Worm (Caenorhabditis elegans): Measurements from ENCODE around the gene col-183.

Gene col-183

DNA sequence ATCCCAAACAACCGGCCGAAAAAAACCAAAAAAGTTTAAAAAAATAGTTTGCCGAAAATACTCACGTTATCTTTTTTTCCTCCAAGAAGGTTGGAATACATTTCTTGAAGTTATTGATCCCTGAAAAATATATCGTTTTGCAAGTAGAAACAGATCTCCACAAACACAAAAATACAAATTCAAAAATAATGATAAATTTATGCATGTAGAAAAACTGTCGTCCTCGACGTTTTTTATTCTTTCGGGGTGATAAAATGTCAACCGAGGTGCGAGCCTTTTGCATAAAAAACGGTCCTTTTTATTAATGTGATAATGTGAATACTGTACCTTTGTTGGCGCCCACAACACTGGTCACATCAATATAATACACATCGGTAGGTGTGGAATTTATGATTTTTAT, 3.8 kb downstream of the col-183 start, which contains the start of gene F02D10.2:
Gene F02D10.2 (minus strand): TSS at position 101 of the 400 bp plus-strand sequence.
- no peak for TF ChIP-seq ceh-88 (GFP tag; IDR thresholded peaks at IDR 0.05)
- no peak for TF ChIP-seq tbx-2 (tag; optimal IDR thresholded peaks at IDR 0.05)
- no peak for TF ChIP-seq nhr-90 (tag; optimal IDR thresholded peaks at IDR 0.05; ENCODE audit: poor library complexity)
- no peak for TF ChIP-seq F16B12.6 (tag; optimal IDR thresholded peaks at IDR 0.05)
- no peak for TF ChIP-seq skn-1 (tag; optimal IDR thresholded peaks at IDR 0.05)

- TF ChIP-seq ces-1 (GFP tag; optimal IDR thresholded peaks at IDR 0.05) (no peak), hlh-17 (GFP tag; optimal IDR thresholded peaks at IDR 0.05; ENCODE audit: borderline replicate concordance) (no peak), skn-1 (tag; optimal IDR thresholded peaks at IDR 0.05) (no peak), efl-1 (optimal IDR thresholded peaks at IDR 0.05) (no peak), efl-1 (GFP tag; optimal IDR thresholded peaks at IDR 0.05 in 1 of 2) (no peak), nhr-71 (tag; optimal IDR thresholded peaks at IDR 0.05) (no peak), zag-1 (tag; optimal IDR thresholded peaks at IDR 0.05) (no peak), jun-1 (tag; optimal IDR thresholded peaks at IDR 0.05) (no peak), ceh-90 (tag; optimal IDR thresholded peaks at IDR 0.05) (no peak), dsc-1 (tag; optimal IDR thresholded peaks at IDR 0.05) (no peak), lin-15B (tag; optimal IDR thresholded peaks at IDR 0.05) (no peak), unc-86 (tag; optimal IDR thresholded peaks at IDR 0.05) (no peak), unc-30 (tag; optimal IDR thresholded peaks at IDR 0.05) (no peak), mab-9 (GFP tag; IDR thresholded peaks at IDR 0.05) (no peak), aly-2 (tag; optimal IDR thresholded peaks at IDR 0.05) (no peak), egl-13 (tag; optimal IDR thresholded peaks at IDR 0.05) (no peak), lin-39 (tag; optimal IDR thresholded peaks at IDR 0.05) (no peak), ceh-8 (GFP tag; optimal IDR thresholded peaks at IDR 0.05) (no peak), swsn-7 (tag; optimal IDR thresholded peaks at IDR 0.05) (no peak), isw-1 (GFP tag; IDR thresholded peaks at IDR 0.05) (no peak)
These were observed 5.0 kb downstream of the col-183 start, which contains the start of gene F02D10.3 for ce11 chrX:13462519-13462918. Gene F02D10.3 (minus strand): TSS chrX:13462619.

DNA sequence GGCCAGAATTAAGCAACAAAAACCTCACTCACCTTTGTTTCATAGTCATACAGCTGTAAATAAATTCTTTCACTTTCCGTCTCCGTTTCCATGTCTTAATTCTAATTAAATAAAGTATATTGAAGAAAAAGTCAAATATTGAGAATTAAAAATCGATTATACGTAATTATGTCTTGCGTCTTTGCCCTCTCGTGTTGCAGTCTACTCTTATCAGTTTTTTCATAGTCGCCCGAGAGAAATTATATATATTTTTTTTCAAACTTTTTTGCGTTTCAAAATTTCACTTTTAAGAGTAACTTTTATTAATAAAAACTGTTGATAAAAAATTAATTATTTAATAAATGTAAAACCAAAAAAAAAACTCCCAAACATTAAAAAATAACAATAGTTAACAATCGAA, 11.1 kb downstream of the col-183 start, which contains the start of gene flr-1:
Gene flr-1 (minus strand): TSS at position 101 of the 400 bp plus-strand sequence.
- TF ChIP-seq skn-1 (tag; optimal IDR thresholded peaks at IDR 0.05) (no peak), efl-3 (GFP tag; optimal IDR thresholded peaks at IDR 0.05) (no peak), aha-1 (tag; optimal IDR thresholded peaks at IDR 0.05) (no peak), nhr-84 (tag; optimal IDR thresholded peaks at IDR 0.05) (no peak), nhr-76 (tag; optimal IDR thresholded peaks at IDR 0.05) (no peak), snu-23 (GFP tag; optimal IDR thresholded peaks at IDR 0.05) (no peak), nhr-28 (tag; optimal IDR thresholded peaks at IDR 0.05) (no peak), ets-5 (GFP tag; IDR thresholded peaks at IDR 0.05) (no peak), ceh-82 (tag; optimal IDR thresholded peaks at IDR 0.05) (no peak), nhr-85 (tag) (no peak), egl-27 (tag; optimal IDR thresholded peaks at IDR 0.05) (no peak), C04F5.9 (tag; optimal IDR thresholded peaks at IDR 0.05) (no peak), fkh-10 (GFP tag; optimal IDR thresholded peaks at IDR 0.05) (no peak), hlh-4 (tag; optimal IDR thresholded peaks at IDR 0.05) (no peak), unc-62 (GFP tag; optimal IDR thresholded peaks at IDR 0.05) (no peak), alr-1 (tag; optimal IDR thresholded peaks at IDR 0.05; ENCODE audit: borderline replicate concordance) (no peak), lsy-2 (tag; optimal IDR thresholded peaks at IDR 0.05) (no peak), pag-3 (tag; optimal IDR thresholded peaks at IDR 0.05; ENCODE audit: borderline replicate concordance, insufficient read depth) (no peak), lin-39 (tag; optimal IDR thresholded peaks at IDR 0.05) (no peak), unc-98 (GFP tag; IDR thresholded peaks at IDR 0.05) (no peak)

Data from whole organism, L1 larva.